Worm (Caenorhabditis elegans): ENCODE results near the gene flp-25.

ce11 chrIII:9390924-9391323 lies 29.6 kb downstream of the flp-25 start:
- TF ChIP-seq hlh-30 (tag; optimal IDR thresholded peaks at IDR 0.05; ENCODE audit: insufficient read depth) = no peak
- no peak for TF ChIP-seq pha-4 (tag; optimal IDR thresholded peaks at IDR 0.05)

Measured in whole organism, late embryonic.